Worm (Caenorhabditis elegans): ENCODE results near the gene mrpl-21.

mrpl-21 gene

DNA sequence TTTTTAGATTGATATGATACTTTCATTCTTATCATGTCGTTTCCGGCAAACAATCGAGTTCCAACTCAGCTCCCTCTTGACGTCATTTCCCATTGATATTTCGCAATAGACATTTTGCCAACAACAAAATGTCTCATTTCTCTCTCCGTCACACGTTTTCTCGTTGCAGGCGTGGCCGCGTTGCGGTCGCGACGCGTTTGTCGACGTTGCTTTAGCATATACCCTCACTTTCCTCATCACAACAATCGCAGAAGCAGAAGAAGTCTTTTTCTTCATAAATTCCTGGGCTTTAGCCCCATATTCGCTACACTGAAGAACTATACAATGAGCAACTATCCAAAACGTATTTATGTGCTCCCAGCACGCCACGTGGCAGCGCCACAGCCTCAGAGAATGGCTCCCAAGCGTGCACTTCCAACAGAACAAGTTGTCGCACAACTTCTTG is 49.7 kb downstream of the mrpl-21 start, which contains the start of gene xbp-1:
Gene xbp-1 (plus strand): TSS at position 151 of the 445 bp plus-strand sequence.
- no peak for TF ChIP-seq unc-62 (GFP tag; optimal IDR thresholded peaks at IDR 0.05)

Data from whole organism, dauer.